Fruit fly (Drosophila melanogaster): ENCODE measurements around the gene Met75Ca.

The Met75Ca gene

dm6 chr3L:18460987-18461403 is 11.2 kb downstream of the Met75Ca start, which contains the start of gene CG32196 (continued):
- peak; percentile 85 for TF ChIP-seq D19A (tag; optimal IDR thresholded peaks at IDR 0.05)
- no peak for TF ChIP-seq Opbp (GFP tag; IDR thresholded peaks at IDR 0.05; ENCODE audit: partially characterized antibody)
- TF ChIP-seq Antp (GFP tag; optimal IDR thresholded peaks at IDR 0.05), result peak; percentile 6
- TF ChIP-seq eve (GFP tag; optimal IDR thresholded peaks at IDR 0.05), result no peak
- TF ChIP-seq lmd (GFP tag; IDR thresholded peaks at IDR 0.05), result peak; percentile 88
- no peak for TF ChIP-seq lbe (GFP tag; optimal IDR thresholded peaks at IDR 0.05)
- no peak; the same call in 1 of the 3 replicates for TF ChIP-seq CG7357 (GFP tag; IDR thresholded peaks at IDR 0.05)
- peak; percentile 81 for TF ChIP-seq sug (tag; optimal IDR thresholded peaks at IDR 0.05)
- peak; percentile 76 for TF ChIP-seq caup (GFP tag; optimal IDR thresholded peaks at IDR 0.05; ENCODE audit: severe bottlenecking)
- TF ChIP-seq al (GFP tag; IDR thresholded peaks at IDR 0.05), result peak; percentile 81

DNA sequence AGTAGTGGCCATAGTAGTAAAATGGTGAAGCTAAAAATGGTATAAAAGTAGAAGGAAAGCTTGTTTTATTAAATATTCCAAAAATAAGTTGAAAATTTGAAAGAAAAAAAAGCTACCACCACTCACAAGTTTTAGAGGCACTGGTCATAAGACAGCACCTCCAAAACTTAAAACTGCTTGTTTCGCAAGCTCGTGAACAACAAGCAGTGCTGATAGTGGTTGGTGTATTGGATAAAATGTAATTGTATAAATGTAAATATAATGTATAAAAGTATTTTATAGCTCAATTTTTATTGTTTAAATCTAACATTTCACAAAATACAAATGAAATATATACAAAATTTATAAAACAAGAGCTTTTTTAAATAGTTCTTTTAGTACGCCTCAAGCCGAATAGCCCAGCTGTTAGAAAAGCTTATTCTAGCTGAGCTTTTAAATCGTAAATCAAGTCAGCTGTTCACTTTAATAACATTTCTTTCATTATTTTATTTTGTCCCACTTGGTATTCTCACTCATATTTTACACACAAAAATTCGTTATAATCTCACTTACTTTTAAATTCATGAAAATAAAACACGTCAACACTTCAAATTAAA is 11.8 kb downstream of the Met75Ca start:
- TF ChIP-seq Dfd (GFP tag; optimal IDR thresholded peaks at IDR 0.05) (peak in 1 of 2 experiments; percentile 38), CTCF (GFP tag; optimal IDR thresholded peaks at IDR 0.05) (peak; percentile 77), CG11504 (tag; optimal IDR thresholded peaks at IDR 0.05) (peak; percentile 13), HmgD (GFP tag; optimal IDR thresholded peaks at IDR 0.05) (no peak), Xbp1 (GFP tag; optimal IDR thresholded peaks at IDR 0.05) (no peak), cad (GFP tag; optimal IDR thresholded peaks at IDR 0.05) (peak; percentile 50), CG6654 (GFP tag; optimal IDR thresholded peaks at IDR 0.05) (peak; percentile 100), crp (GFP tag; optimal IDR thresholded peaks at IDR 0.05) (peak in 1 of 2 experiments; percentile 83), E2f2 (GFP tag; IDR thresholded peaks at IDR 0.05) (peak; percentile 11; the same call in 1 of the 2 replicates), CG2199 (GFP tag; IDR thresholded peaks at IDR 0.05) (peak; percentile 13; the same call in 1 of the 3 replicates), Bgb (GFP tag; IDR thresholded peaks at IDR 0.05; ENCODE audit: partially characterized antibody) (peak; percentile 60; the same call in 1 of the 2 replicates), stwl (tag; optimal IDR thresholded peaks at IDR 0.05) (peak; percentile 80), knrl (GFP tag; IDR thresholded peaks at IDR 0.05; ENCODE audit: partially characterized antibody) (peak; percentile 75), CoRest (tag; optimal IDR thresholded peaks at IDR 0.05) (peak; percentile 16), abd-A (tag; optimal IDR thresholded peaks at IDR 0.05) (peak; percentile 56), bigmax (GFP tag; optimal IDR thresholded peaks at IDR 0.05) (no peak), CG42726 (GFP tag; IDR thresholded peaks at IDR 0.05; ENCODE audit: partially characterized antibody) (peak; percentile 65; the same call in 1 of the 2 replicates), Lhr (GFP tag; optimal IDR thresholded peaks at IDR 0.05) (peak; percentile 55), Six4 (GFP tag; optimal IDR thresholded peaks at IDR 0.05) (no peak), Abd-B (GFP tag; optimal IDR thresholded peaks at IDR 0.05) (peak; percentile 57), CG6854 (GFP tag; optimal IDR thresholded peaks at IDR 0.05) (peak; percentile 27), amos (GFP tag; IDR thresholded peaks at IDR 0.05; ENCODE audit: partially characterized antibody) (peak; percentile 50; the same call in 1 of the 2 replicates), NK7.1 (GFP tag; optimal IDR thresholded peaks at IDR 0.05) (no peak), Ssrp (tag; optimal IDR thresholded peaks at IDR 0.05) (peak; percentile 11), ken (GFP tag; IDR thresholded peaks at IDR 0.05) (peak; percentile 16; the same call in 1 of the 3 replicates), fd102C (GFP tag; optimal IDR thresholded peaks at IDR 0.05) (no peak), Opbp (GFP tag; IDR thresholded peaks at IDR 0.05; ENCODE audit: partially characterized antibody) (peak; percentile 40; the same call in 1 of the 3 replicates), danr (GFP tag; IDR thresholded peaks at IDR 0.05) (0 out of 2 replicates have a peak, but pooled peaks have one; percentile 17), CG30403 (GFP tag; optimal IDR thresholded peaks at IDR 0.05) (no peak), CG31441 (GFP tag; IDR thresholded peaks at IDR 0.05) (no peak), Dp (GFP tag; optimal IDR thresholded peaks at IDR 0.05) (peak; percentile 22), ro (GFP tag; IDR thresholded peaks at IDR 0.05) (no peak), Scr (GFP tag; IDR thresholded peaks at IDR 0.05; ENCODE audit: partially characterized antibody) (0 out of 2 replicates have a peak, but pooled peaks have one; percentile 1), row (GFP tag; IDR thresholded peaks at IDR 0.05) (no peak), CG31365 (tag; optimal IDR thresholded peaks at IDR 0.05) (peak; percentile 96), pita (GFP tag; optimal IDR thresholded peaks at IDR 0.05) (peak; percentile 67), Hr39 (optimal IDR thresholded peaks at IDR 0.05) (no peak)
